Fruit fly (Drosophila melanogaster) whole organism, embryonic: Measurements from ENCODE around the gene CG1463.

Source experiments
- Adf1 ChIP-seq: fragments of 200-800 bp; sonication (Bioruptor generic); IDR thresholded peaks from 2 replicates; pipeline ENCODE4 v1.3.6; 2022; ENCODE audit warnings: missing biosample characterization, missing genetic modification characterization
- BtbVII ChIP-seq: fragments of 200-800 bp; sonication (Bioruptor generic); optimal IDR thresholded peaks from 3 replicates; lab custom pipeline; 2017; ENCODE audit warnings: missing biosample characterization, mild to moderate bottlenecking, missing genetic modification characterization
- CG11504 ChIP-seq: fragments of 200-800 bp; sonication (Bioruptor generic); optimal IDR thresholded peaks from 3 replicates; lab custom pipeline; 2019; ENCODE audit warnings: missing biosample characterization, mild to moderate bottlenecking, missing genetic modification characterization, moderate library complexity
- CG12071 ChIP-seq: fragments of 200-800 bp; sonication (Bioruptor generic); optimal IDR thresholded peaks from 3 replicates; lab custom pipeline; 2018; ENCODE audit warnings: missing biosample characterization, mild to moderate bottlenecking, missing genetic modification characterization
- CG13287 ChIP-seq: fragments of 200-800 bp; sonication (Bioruptor generic); IDR thresholded peaks from 2 replicates; pipeline ENCODE4 v1.3.6; 2022; ENCODE audit warnings: missing biosample characterization, missing genetic modification characterization; ENCODE audit not compliant: partially characterized antibody
- CG15601 ChIP-seq: fragments of 200-800 bp; sonication (Bioruptor generic); optimal IDR thresholded peaks from 3 replicates; lab custom pipeline; 2019; ENCODE audit warnings: missing biosample characterization, mild to moderate bottlenecking, missing genetic modification characterization, moderate library complexity
- CG16813 ChIP-seq: fragments of 200-800 bp; sonication (Bioruptor generic); IDR thresholded peaks from 3 replicates; pipeline ENCODE4 v1.3.6; 2022; ENCODE audit warnings: missing biosample characterization, missing genetic modification characterization; ENCODE audit not compliant: partially characterized antibody
- CG17385 ChIP-seq: fragments of 200-800 bp; sonication (Bioruptor generic); optimal IDR thresholded peaks from 3 replicates; lab custom pipeline; 2018; ENCODE audit warnings: missing biosample characterization, mild to moderate bottlenecking, missing genetic modification characterization
- CG17829 ChIP-seq: fragments of 200-800 bp; optimal IDR thresholded peaks from 2 replicates; lab custom pipeline; 2019; ENCODE audit warnings: missing biosample characterization, mild to moderate bottlenecking, missing genetic modification characterization, moderate library complexity
- CG32767 ChIP-seq: fragments of 200-800 bp; sonication (Bioruptor generic); IDR thresholded peaks from 2 replicates; pipeline ENCODE4 v1.3.6; 2022; ENCODE audit warnings: missing biosample characterization, missing genetic modification characterization
- CG34376 ChIP-seq: fragments of 200-800 bp; sonication (Bioruptor generic); optimal IDR thresholded peaks from 2 replicates; lab custom pipeline; 2018; ENCODE audit warnings: missing biosample characterization, mild to moderate bottlenecking, missing genetic modification characterization
- CG42726 ChIP-seq: fragments of 200-800 bp; sonication (Bioruptor generic); IDR thresholded peaks from 2 replicates; pipeline ENCODE4 v1.3.6; 2022; ENCODE audit warnings: missing biosample characterization, missing genetic modification characterization; ENCODE audit not compliant: partially characterized antibody
- CG4360 ChIP-seq: fragments of 200-800 bp; sonication (Bioruptor generic); IDR thresholded peaks from 2 replicates; pipeline ENCODE4 v1.3.6; 2022; ENCODE audit warnings: missing biosample characterization, missing genetic modification characterization
- CG6689 ChIP-seq: fragments of 200-800 bp; sonication (Bioruptor generic); IDR thresholded peaks from 2 replicates; pipeline ENCODE4 v1.3.6; 2022; ENCODE audit warnings: missing biosample characterization, missing genetic modification characterization
- CG7839 ChIP-seq: fragments of 200-800 bp; sonication (Bioruptor generic); optimal IDR thresholded peaks from 3 replicates; lab custom pipeline; 2018; ENCODE audit warnings: missing biosample characterization, mild to moderate bottlenecking, missing genetic modification characterization, moderate library complexity
- CG8290 ChIP-seq, 3 experiments: fragments of 200-800 bp; sonication (Bioruptor generic); optimal IDR thresholded peaks; 2 replicates each; lab custom pipeline; 2016 to 2019; ENCODE audit warnings: missing biosample characterization in 3 of 3, missing genetic modification characterization in 3 of 3, mild to moderate bottlenecking in 2 of 3, moderate library complexity in 1 of 3
- CG8924 ChIP-seq: fragments of 200-800 bp; optimal IDR thresholded peaks from 3 replicates; lab custom pipeline; 2019; ENCODE audit warnings: missing biosample characterization, mild to moderate bottlenecking, missing genetic modification characterization, moderate library complexity
- Deaf1 ChIP-seq: fragments of 200-800 bp; optimal IDR thresholded peaks from 3 replicates; lab custom pipeline; 2019; ENCODE audit warnings: missing biosample characterization, mild to moderate bottlenecking, missing genetic modification characterization, moderate library complexity
- Dll ChIP-seq: fragments of 200-800 bp; sonication (Bioruptor generic); IDR thresholded peaks from 4 replicates; pipeline ENCODE4 v1.3.6; 2022; ENCODE audit warnings: missing biosample characterization, missing genetic modification characterization; ENCODE audit not compliant: partially characterized antibody
- Drgx ChIP-seq: fragments of 200-800 bp; sonication (Bioruptor generic); IDR thresholded peaks from 2 replicates; pipeline ENCODE4 v1.3.6; 2022; ENCODE audit warnings: missing biosample characterization, missing genetic modification characterization
- HmgZ ChIP-seq: fragments of 200-800 bp; sonication (Bioruptor generic); optimal IDR thresholded peaks from 2 replicates; lab custom pipeline; 2018; ENCODE audit warnings: missing biosample characterization, mild to moderate bottlenecking, missing genetic modification characterization
- Hsf ChIP-seq: fragments of 200-800 bp; sonication (Bioruptor generic); optimal IDR thresholded peaks from 3 replicates; lab custom pipeline; 2016; ENCODE audit warnings: missing biosample characterization, missing genetic modification characterization
- Med ChIP-seq: fragments of 200-800 bp; sonication (Bioruptor generic); peaks from one replicate; lab custom pipeline; 2016; ENCODE audit warnings: missing biosample characterization, missing genetic modification characterization, mild to moderate bottlenecking, inconsistent platforms, moderate library complexity
- NfI ChIP-seq: fragments of 200-800 bp; sonication (Bioruptor generic); optimal IDR thresholded peaks from 3 replicates; lab custom pipeline; 2018; ENCODE audit warnings: missing biosample characterization, mild to moderate bottlenecking, missing genetic modification characterization, moderate library complexity
- PHDP ChIP-seq: fragments of 200-800 bp; sonication (Bioruptor generic); optimal IDR thresholded peaks from 3 replicates; lab custom pipeline; 2018; ENCODE audit warnings: missing biosample characterization, mild to moderate bottlenecking, missing genetic modification characterization, moderate library complexity
- Pdp1 ChIP-seq, 2 experiments: fragments of 200-800 bp; sonication (Bioruptor generic); optimal IDR thresholded peaks; 3 replicates each; lab custom pipeline; 2016; ENCODE audit warnings: missing biosample characterization in 2 of 2, missing genetic modification characterization in 2 of 2, mild to moderate bottlenecking in 1 of 2, moderate library complexity in 1 of 2
- Sin3A ChIP-seq: fragments of >200 bp; optimal IDR thresholded peaks from 2 replicates; lab custom pipeline; 2018
- Stat92E ChIP-seq, 3 experiments: fragments of >200 bp in 2 of 3; fragments of 200-800 bp in 1 of 3; sonication (Bioruptor generic) in 1 of 3; optimal IDR thresholded peaks; 2 replicates each; lab custom pipeline; 2017 to 2019; ENCODE audit warnings: missing biosample characterization in 3 of 3, missing genetic modification characterization in 3 of 3, mild to moderate bottlenecking in 1 of 3, moderate library complexity in 1 of 3
- Trl ChIP-seq, 3 experiments: fragments of >200 bp in 2 of 3; fragments of 200-800 bp in 1 of 3; sonication (Bioruptor generic) in 1 of 3; optimal IDR thresholded peaks; 2 replicates in 1 of 3; 3 replicates in 2 of 3; lab custom pipeline; 2016 to 2017; ENCODE audit warnings: missing biosample characterization in 1 of 3, missing genetic modification characterization in 1 of 3
- cg ChIP-seq: fragments of 200-800 bp; sonication (Bioruptor generic); optimal IDR thresholded peaks from 3 replicates; lab custom pipeline; 2019; ENCODE audit warnings: missing biosample characterization, mild to moderate bottlenecking, missing genetic modification characterization, moderate library complexity
- ci ChIP-seq: fragments of 200-800 bp; sonication (Bioruptor generic); IDR thresholded peaks from 3 replicates; pipeline ENCODE4 v1.3.6; 2022; ENCODE audit warnings: missing biosample characterization, missing genetic modification characterization
- corto ChIP-seq: fragments of 200-800 bp; sonication (Bioruptor generic); optimal IDR thresholded peaks from 2 replicates; lab custom pipeline; 2016; ENCODE audit warnings: missing biosample characterization, mild to moderate bottlenecking, missing genetic modification characterization, moderate library complexity
- dpn ChIP-seq, 2 experiments: fragments of 200-800 bp; sonication (Bioruptor generic); optimal IDR thresholded peaks; 3 replicates each; lab custom pipeline; 2016; ENCODE audit warnings: missing biosample characterization in 2 of 2, missing genetic modification characterization in 2 of 2
- ewg ChIP-seq: fragments of 200-800 bp; sonication (Bioruptor generic); optimal IDR thresholded peaks from 3 replicates; lab custom pipeline; 2017; ENCODE audit warnings: mild to moderate bottlenecking, missing biosample characterization, missing genetic modification reagents, missing genetic modification characterization
- exex ChIP-seq: fragments of 200-800 bp; sonication (Bioruptor generic); optimal IDR thresholded peaks from 4 replicates; lab custom pipeline; 2018; ENCODE audit warnings: missing biosample characterization, mild to moderate bottlenecking, missing genetic modification characterization, moderate library complexity
- gcm ChIP-seq: fragments of 200-800 bp; sonication (Bioruptor generic); optimal IDR thresholded peaks from 2 replicates; lab custom pipeline; 2019; ENCODE audit warnings: missing biosample characterization, mild to moderate bottlenecking, missing genetic modification characterization, moderate library complexity
- grau ChIP-seq: fragments of 200-800 bp; optimal IDR thresholded peaks from 3 replicates; lab custom pipeline; 2019; ENCODE audit warnings: missing biosample characterization, mild to moderate bottlenecking, missing genetic modification characterization, moderate library complexity
- lola ChIP-seq, 3 experiments: fragments of >200 bp in 2 of 3; fragments of 200-800 bp in 1 of 3; sonication (Bioruptor generic) in 1 of 3; optimal IDR thresholded peaks; 2 replicates each; lab custom pipeline; 2017 to 2019; ENCODE audit warnings: missing biosample characterization in 3 of 3, missing genetic modification characterization in 3 of 3, mild to moderate bottlenecking in 1 of 3, moderate library complexity in 1 of 3
- nerfin-1 ChIP-seq: fragments of 200-800 bp; sonication (Bioruptor generic); optimal IDR thresholded peaks from 3 replicates; lab custom pipeline; 2019; ENCODE audit warnings: missing biosample characterization, mild to moderate bottlenecking, missing genetic modification characterization, moderate library complexity
- pfk ChIP-seq: fragments of 200-800 bp; sonication (Bioruptor generic); optimal IDR thresholded peaks from 2 replicates; lab custom pipeline; 2018; ENCODE audit warnings: missing biosample characterization, mild to moderate bottlenecking, missing genetic modification characterization, moderate library complexity
- psq ChIP-seq: fragments of 200-800 bp; sonication (Bioruptor generic); optimal IDR thresholded peaks from 2 replicates; lab custom pipeline; 2017; ENCODE audit warnings: missing biosample characterization, missing genetic modification characterization
- repo ChIP-seq: fragments of 200-800 bp; sonication (Bioruptor generic); optimal IDR thresholded peaks from 2 replicates; lab custom pipeline; 2016; ENCODE audit warnings: missing biosample characterization, missing genetic modification characterization
- row ChIP-seq: fragments of 200-800 bp; sonication (Bioruptor generic); IDR thresholded peaks from 3 replicates; pipeline ENCODE4 v1.3.6; 2022; ENCODE audit warnings: missing biosample characterization, missing genetic modification characterization
- sd ChIP-seq: fragments of 200-800 bp; sonication (Bioruptor generic); optimal IDR thresholded peaks from 3 replicates; lab custom pipeline; 2018; ENCODE audit warnings: missing biosample characterization, mild to moderate bottlenecking, missing genetic modification characterization, moderate library complexity
- sqz ChIP-seq: fragments of 200-800 bp; sonication (Bioruptor generic); optimal IDR thresholded peaks from 3 replicates; lab custom pipeline; 2018; ENCODE audit warnings: missing biosample characterization, mild to moderate bottlenecking, missing genetic modification characterization
- stwl ChIP-seq: fragments of 200-800 bp; sonication (Bioruptor generic); optimal IDR thresholded peaks from 3 replicates; lab custom pipeline; 2018; ENCODE audit warnings: missing biosample characterization, mild to moderate bottlenecking, missing genetic modification characterization, moderate library complexity
- vnd ChIP-seq: fragments of 200-800 bp; sonication (Bioruptor generic); IDR thresholded peaks from 3 replicates; pipeline ENCODE4 v1.3.6; 2022; ENCODE audit warnings: missing biosample characterization, missing genetic modification characterization; ENCODE audit not compliant: partially characterized antibody

CG1463 gene

dm6 chrX:12574666-12575202 is 36.7 kb downstream of the CG1463 start:
- peak; percentile 90 for TF ChIP-seq Drgx (GFP tag; lab: Robert Waterston, UW)
- TF ChIP-seq CG8924 (tag; lab: Kevin White, UChicago): peak; percentile 32
- peak; percentile 23 for TF ChIP-seq HmgZ (tag; lab: Kevin White, UChicago)
- peak; percentile 77 for TF ChIP-seq sd (tag; lab: Kevin White, UChicago)
- peak; percentile 41 for TF ChIP-seq BtbVII (GFP tag; lab: Kevin White, UChicago)
- TF ChIP-seq CG7839 (tag; lab: Kevin White, UChicago): peak; percentile 4
- peak; percentile 89 for TF ChIP-seq Deaf1 (tag; lab: Kevin White, UChicago)
- TF ChIP-seq vnd: no peak
- TF ChIP-seq Stat92E (GFP tag; optimal IDR thresholded peaks at IDR 0.05; lab: Kevin White, UChicago): peak in 1 of 3 experiments; percentile 11
- no peak for TF ChIP-seq lola (GFP tag; optimal IDR thresholded peaks at IDR 0.05; lab: Kevin White, UChicago)
- TF ChIP-seq psq (GFP tag; lab: Kevin White, UChicago): peak; percentile 92
- peak in 1 of 2 experiments; percentile 26 for TF ChIP-seq dpn (GFP tag; optimal IDR thresholded peaks at IDR 0.05; lab: Kevin White, UChicago)
- TF ChIP-seq grau (tag; lab: Kevin White, UChicago): peak; percentile 5
- peak; percentile 76 for TF ChIP-seq Med (GFP tag; lab: Kevin White, UChicago)
- peak; percentile 87 for TF ChIP-seq CG17385 (GFP tag; lab: Kevin White, UChicago)
- TF ChIP-seq nerfin-1 (tag; lab: Kevin White, UChicago): peak; percentile 70
- no peak for TF ChIP-seq CG12071 (GFP tag; lab: Kevin White, UChicago)
- TF ChIP-seq CG16813 (GFP tag; lab: Robert Waterston, UW): no peak
- TF ChIP-seq CG42726 (GFP tag; lab: Robert Waterston, UW): no peak
- peak; percentile 17 for TF ChIP-seq PHDP (tag; lab: Kevin White, UChicago)
- peak; percentile 18 for TF ChIP-seq CG11504 (tag; lab: Kevin White, UChicago)
- peak; percentile 77 for TF ChIP-seq Adf1 (GFP tag; lab: Robert Waterston, UW)
- TF ChIP-seq ci (GFP tag; lab: Robert Waterston, UW): peak; percentile 56; the same call in 2 of the 3 replicates
- TF ChIP-seq sqz (GFP tag; lab: Kevin White, UChicago): peak; percentile 92
- TF ChIP-seq CG8290 (GFP tag; optimal IDR thresholded peaks at IDR 0.05; lab: Kevin White, UChicago): peak; percentile 16
- TF ChIP-seq CG8290 (tag; optimal IDR thresholded peaks at IDR 0.05; lab: Kevin White, UChicago): peak in 1 of 2 experiments; percentile 4
- peak; percentile 52 for TF ChIP-seq corto (GFP tag; lab: Kevin White, UChicago)
- TF ChIP-seq cg: peak; percentile 77
- TF ChIP-seq repo (GFP tag; lab: Kevin White, UChicago): no peak
- peak; percentile 58 for TF ChIP-seq gcm (GFP tag; lab: Kevin White, UChicago)
- peak; percentile 76 for TF ChIP-seq CG4360
- peak; percentile 17 for TF ChIP-seq NfI
- 0 out of 4 replicates have a peak, but pooled peaks have one; percentile 24 for TF ChIP-seq Dll
- TF ChIP-seq ewg (GFP tag; lab: Kevin White, UChicago): peak; percentile 88
- peak; percentile 97 for TF ChIP-seq CG32767 (GFP tag; lab: Robert Waterston, UW)
- peak; percentile 5 for TF ChIP-seq exex
- no peak for TF ChIP-seq CG15601 (tag; lab: Kevin White, UChicago)
- no peak for TF ChIP-seq Sin3A
- 0 out of 2 replicates have a peak, but pooled peaks have one; percentile 6 for TF ChIP-seq CG6689
- TF ChIP-seq CG13287 (GFP tag; lab: Robert Waterston, UW): peak; percentile 44
- peak; percentile 20 to 43 for TF ChIP-seq Trl (optimal IDR thresholded peaks at IDR 0.05; lab: Kevin White, UChicago)
- TF ChIP-seq Trl (GFP tag; optimal IDR thresholded peaks at IDR 0.05; lab: Kevin White, UChicago): no peak
- TF ChIP-seq CG17829: no peak
- peak in 1 of 2 experiments; percentile 54 for TF ChIP-seq Pdp1 (GFP tag; optimal IDR thresholded peaks at IDR 0.05; lab: Kevin White, UChicago)
- peak; percentile 11 for TF ChIP-seq stwl
- peak; percentile 99 for TF ChIP-seq pfk (GFP tag; lab: Kevin White, UChicago)
- peak; percentile 53; the same call in 2 of the 3 replicates for TF ChIP-seq row (GFP tag; lab: Robert Waterston, UW)
- peak; percentile 8 for TF ChIP-seq Hsf (GFP tag; lab: Kevin White, UChicago)
- TF ChIP-seq CG34376: peak; percentile 9
